Worm (Caenorhabditis elegans): ENCODE measurements around the gene F54A3.2.

DNA sequence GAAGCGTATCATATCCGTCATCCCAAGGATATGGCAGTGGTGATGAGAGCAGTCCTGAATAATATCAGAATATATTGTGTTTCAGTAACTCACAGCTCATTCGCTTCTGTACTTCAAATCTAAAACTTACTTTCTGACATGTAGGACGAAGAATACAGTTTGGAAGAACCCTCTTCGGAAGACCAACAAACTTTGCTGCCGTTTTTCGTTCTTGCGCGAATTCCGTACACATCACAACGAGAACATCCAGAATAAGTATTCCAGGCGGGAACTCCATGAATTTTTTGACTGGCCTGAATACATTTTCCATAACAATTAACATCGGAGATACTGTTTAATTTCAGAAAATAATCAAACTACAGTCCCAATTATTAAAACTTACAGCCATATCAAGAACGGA is 34.0 kb downstream of the F54A3.2 start, which contains the start of gene K09F6.15:
- TF ChIP-seq odd-2 (tag; optimal IDR thresholded peaks at IDR 0.05) (no peak), pha-4 (tag; optimal IDR thresholded peaks at IDR 0.05) (no peak), dve-1 (tag; optimal IDR thresholded peaks at IDR 0.05) (no peak), pqm-1 (tag; optimal IDR thresholded peaks at IDR 0.05) (no peak), ets-4 (tag; optimal IDR thresholded peaks at IDR 0.05) (no peak), tbx-2 (tag; optimal IDR thresholded peaks at IDR 0.05) (no peak), ttx-3 (tag; optimal IDR thresholded peaks at IDR 0.05) (no peak), sox-2 (GFP tag; IDR thresholded peaks at IDR 0.05) (no peak), hlh-6 (tag; optimal IDR thresholded peaks at IDR 0.05) (no peak), pha-2 (tag; optimal IDR thresholded peaks at IDR 0.05) (no peak), pros-1 (tag; optimal IDR thresholded peaks at IDR 0.05) (no peak)
